Worm (Caenorhabditis elegans) whole organism, L4/young adult: ENCODE data around the gene fbxa-221.

ENCODE experiments used
- W03F9.2 ChIP-seq: fragments of 150-350 bp; optimal IDR thresholded peaks from 2 replicates; lab custom pipeline; 2014; ENCODE audit warnings: missing biosample characterization, missing genetic modification characterization
- dao-5 ChIP-seq: sonication (generic microtip); optimal IDR thresholded peaks from 2 replicates; lab custom pipeline; 2016; ENCODE audit warnings: missing genotype, missing genetic modification characterization, moderate library complexity, missing compliant biosample characterization
- him-1 ChIP-seq: sonication (generic microtip); optimal IDR thresholded peaks from 2 replicates; lab custom pipeline; 2016; ENCODE audit warnings: missing genotype, missing genetic modification reagents, missing genetic modification characterization, missing compliant biosample characterization

DNA sequence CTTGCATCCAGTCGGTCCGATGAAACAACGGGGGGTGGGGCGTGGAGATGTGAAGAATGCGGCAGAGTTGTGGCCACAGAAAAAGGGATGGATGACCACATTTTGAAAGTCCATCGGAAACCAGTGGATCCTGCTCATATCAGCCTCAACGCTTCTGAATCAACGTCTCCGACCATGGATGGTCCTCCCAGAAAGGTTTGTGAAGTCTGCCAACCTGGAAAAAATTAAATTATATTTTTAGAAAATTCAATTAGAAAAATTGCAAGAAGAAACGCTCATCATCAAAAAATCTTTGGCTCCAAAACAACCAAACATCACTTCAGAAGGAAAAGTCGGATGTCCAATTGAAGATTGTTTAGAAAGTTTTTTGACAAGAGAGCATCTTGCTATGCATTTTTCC, 26.6 kb downstream of the fbxa-221 start, which contains the start of gene Y73B3A.8:
- TF ChIP-seq him-1 (tag; lab: Kevin White, UChicago) (no peak), dao-5 (tag; lab: Kevin White, UChicago) (no peak), W03F9.2 (tag; lab: Kevin White, UChicago) (no peak)
